Fruit fly (Drosophila melanogaster) whole organism, embryonic: ENCODE measurements around the gene CG10116.

ENCODE experiments used
- Adf1 ChIP-seq: fragments of 200-800 bp; sonication (Bioruptor generic); IDR thresholded peaks from 2 replicates; pipeline ENCODE4 v1.3.6; 2022; ENCODE audit warnings: missing biosample characterization, missing genetic modification characterization
- CG10267 ChIP-seq: fragments of 200-800 bp; sonication (Bioruptor generic); optimal IDR thresholded peaks from 2 replicates; lab custom pipeline; 2018; ENCODE audit warnings: missing biosample characterization, mild to moderate bottlenecking, missing genetic modification characterization, moderate library complexity
- CG10321 ChIP-seq: fragments of 200-800 bp; sonication (Bioruptor generic); IDR thresholded peaks from 2 replicates; pipeline ENCODE4 v1.3.6; 2022; ENCODE audit warnings: missing biosample characterization, missing genetic modification characterization
- CG11093 ChIP-seq: fragments of 200-800 bp; sonication (Bioruptor generic); IDR thresholded peaks from 3 replicates; pipeline ENCODE4 v1.3.6; 2022; ENCODE audit warnings: missing biosample characterization, missing genetic modification characterization
- CG12299 ChIP-seq: fragments of 200-800 bp; sonication (Bioruptor generic); optimal IDR thresholded peaks from 2 replicates; lab custom pipeline; 2018; ENCODE audit warnings: missing biosample characterization, mild to moderate bottlenecking, missing genetic modification characterization
- CG12659 ChIP-seq: fragments of 200-800 bp; sonication (Bioruptor generic); optimal IDR thresholded peaks from 3 replicates; lab custom pipeline; 2017; ENCODE audit warnings: mild to moderate bottlenecking, missing biosample characterization, missing genetic modification reagents, missing genetic modification characterization
- CG13296 ChIP-seq: fragments of 200-800 bp; sonication (Bioruptor generic); optimal IDR thresholded peaks from 3 replicates; lab custom pipeline; 2018; ENCODE audit warnings: missing biosample characterization, mild to moderate bottlenecking, missing genetic modification characterization
- CG13624 ChIP-seq: fragments of 200-800 bp; sonication (Bioruptor generic); optimal IDR thresholded peaks from 2 replicates; lab custom pipeline; 2016; ENCODE audit warnings: missing biosample characterization, missing genetic modification characterization
- CG14667 ChIP-seq: fragments of 200-800 bp; sonication (Bioruptor generic); IDR thresholded peaks from 2 replicates; pipeline ENCODE4 v1.3.6; 2022; ENCODE audit warnings: missing biosample characterization, missing genetic modification characterization
- CG16863 ChIP-seq: fragments of 200-800 bp; sonication (Bioruptor generic); optimal IDR thresholded peaks from 3 replicates; lab custom pipeline; 2016; ENCODE audit warnings: missing biosample characterization, missing genetic modification characterization
- CG4707 ChIP-seq: fragments of 200-800 bp; sonication (Bioruptor generic); optimal IDR thresholded peaks from 2 replicates; lab custom pipeline; 2018; ENCODE audit warnings: missing biosample characterization, mild to moderate bottlenecking, missing genetic modification characterization, moderate library complexity
- CG5245 ChIP-seq: fragments of 200-800 bp; sonication (Bioruptor generic); optimal IDR thresholded peaks from 3 replicates; lab custom pipeline; 2016; ENCODE audit warnings: missing biosample characterization, missing genetic modification characterization
- CG6683 ChIP-seq: fragments of 200-800 bp; sonication (Bioruptor generic); optimal IDR thresholded peaks from 2 replicates; lab custom pipeline; 2017; ENCODE audit warnings: missing biosample characterization, mild to moderate bottlenecking, missing genetic modification characterization, missing genetic modification reagents
- CG8281 ChIP-seq: fragments of 200-800 bp; sonication (Bioruptor generic); optimal IDR thresholded peaks from 2 replicates; lab custom pipeline; 2018; ENCODE audit warnings: missing biosample characterization, mild to moderate bottlenecking, missing genetic modification characterization, moderate library complexity
- CG9876 ChIP-seq: fragments of 200-800 bp; sonication (Bioruptor generic); optimal IDR thresholded peaks from 2 replicates; lab custom pipeline; 2016; ENCODE audit warnings: missing biosample characterization, missing genetic modification characterization
- D ChIP-seq, 2 experiments: fragments of 200-800 bp in 1 of 2; fragments of >200 bp in 1 of 2; sonication (Bioruptor generic) in 1 of 2; optimal IDR thresholded peaks; 2 replicates in 1 of 2; 3 replicates in 1 of 2; lab custom pipeline; 2017; ENCODE audit warnings: mild to moderate bottlenecking in 1 of 2, missing biosample characterization in 1 of 2, missing genetic modification characterization in 1 of 2, missing genetic modification reagents in 1 of 2
- Dbx ChIP-seq: fragments of 200-800 bp; sonication (Bioruptor generic); IDR thresholded peaks from 3 replicates; pipeline ENCODE4 v1.3.6; 2022; ENCODE audit warnings: missing biosample characterization, missing genetic modification characterization
- Deaf1 ChIP-seq: fragments of 200-800 bp; optimal IDR thresholded peaks from 3 replicates; lab custom pipeline; 2019; ENCODE audit warnings: missing biosample characterization, mild to moderate bottlenecking, missing genetic modification characterization, moderate library complexity
- Dek ChIP-seq: fragments of 200-800 bp; sonication (Bioruptor generic); optimal IDR thresholded peaks from 3 replicates; lab custom pipeline; 2019; ENCODE audit warnings: missing biosample characterization, mild to moderate bottlenecking, missing genetic modification characterization, moderate library complexity
- Hmx ChIP-seq: fragments of 200-800 bp; sonication (Bioruptor generic); optimal IDR thresholded peaks from 2 replicates; lab custom pipeline; 2016; ENCODE audit warnings: missing biosample characterization, missing genetic modification characterization
- Hr78 ChIP-seq, 2 experiments: fragments of 200-800 bp in 1 of 2; fragments of >200 bp in 1 of 2; sonication (Bioruptor generic) in 1 of 2; optimal IDR thresholded peaks; 2 replicates each; lab custom pipeline; 2017 to 2019; ENCODE audit warnings: missing biosample characterization in 2 of 2, missing genetic modification characterization in 2 of 2, mild to moderate bottlenecking in 1 of 2, moderate library complexity in 1 of 2
- MBD-R2 ChIP-seq: fragments of 200-800 bp; sonication (Bioruptor generic); IDR thresholded peaks from 2 replicates; pipeline ENCODE4 v1.3.6; 2022; ENCODE audit warnings: missing biosample characterization, missing genetic modification characterization
- NK7.1 ChIP-seq: fragments of 200-800 bp; sonication (Bioruptor generic); optimal IDR thresholded peaks from 3 replicates; lab custom pipeline; 2016; ENCODE audit warnings: missing biosample characterization, missing genetic modification characterization
- Nf-YC ChIP-seq: fragments of 200-800 bp; optimal IDR thresholded peaks from 3 replicates; lab custom pipeline; 2019; ENCODE audit warnings: missing biosample characterization, mild to moderate bottlenecking, missing genetic modification characterization, moderate library complexity
- Oaz ChIP-seq: fragments of 200-800 bp; sonication (Bioruptor generic); IDR thresholded peaks from 2 replicates; pipeline ENCODE4 v1.3.6; 2022; ENCODE audit warnings: missing biosample characterization, missing genetic modification characterization
- Poxn ChIP-seq: fragments of 200-800 bp; sonication (Bioruptor generic); IDR thresholded peaks from 2 replicates; pipeline ENCODE4 v1.3.6; 2022; ENCODE audit warnings: missing biosample characterization, missing genetic modification characterization
- Sox100B ChIP-seq: fragments of 200-800 bp; sonication (Bioruptor generic); optimal IDR thresholded peaks from 3 replicates; lab custom pipeline; 2018; ENCODE audit warnings: missing biosample characterization, mild to moderate bottlenecking, missing genetic modification characterization
- YL-1 ChIP-seq: fragments of 200-800 bp; sonication (Bioruptor generic); optimal IDR thresholded peaks from 3 replicates; lab custom pipeline; 2017; ENCODE audit warnings: missing biosample characterization, mild to moderate bottlenecking, missing genetic modification characterization
- ash1 ChIP-seq: fragments of 200-800 bp; sonication (Bioruptor generic); optimal IDR thresholded peaks from 2 replicates; lab custom pipeline; 2018; ENCODE audit warnings: missing biosample characterization, mild to moderate bottlenecking, missing genetic modification characterization
- dan ChIP-seq: fragments of 200-800 bp; sonication (Bioruptor generic); IDR thresholded peaks from 2 replicates; pipeline ENCODE4 v1.3.6; 2022; ENCODE audit warnings: missing biosample characterization, missing genetic modification characterization
- gsb ChIP-seq: fragments of 200-800 bp; sonication (Bioruptor generic); IDR thresholded peaks from 2 replicates; pipeline ENCODE4 v1.3.6; 2022; ENCODE audit warnings: missing biosample characterization, missing genetic modification characterization
- gsb-n ChIP-seq: fragments of 200-800 bp; sonication (Bioruptor generic); optimal IDR thresholded peaks from 3 replicates; lab custom pipeline; 2018; ENCODE audit warnings: missing biosample characterization, mild to moderate bottlenecking, missing genetic modification characterization
- ham ChIP-seq: fragments of 200-800 bp; sonication (Bioruptor generic); IDR thresholded peaks from 2 replicates; pipeline ENCODE4 v1.3.6; 2022; ENCODE audit warnings: missing biosample characterization, missing genetic modification characterization
- insv ChIP-seq, 2 experiments: fragments of 200-800 bp; sonication (Bioruptor generic); optimal IDR thresholded peaks; 3 replicates each; lab custom pipeline; 2016 to 2018; ENCODE audit warnings: missing biosample characterization in 2 of 2, missing genetic modification characterization in 2 of 2
- onecut ChIP-seq: fragments of 200-800 bp; sonication (Bioruptor generic); IDR thresholded peaks from 2 replicates; pipeline ENCODE4 v1.3.6; 2022; ENCODE audit warnings: missing biosample characterization, missing genetic modification characterization
- pfk ChIP-seq: fragments of 200-800 bp; sonication (Bioruptor generic); optimal IDR thresholded peaks from 2 replicates; lab custom pipeline; 2018; ENCODE audit warnings: missing biosample characterization, mild to moderate bottlenecking, missing genetic modification characterization, moderate library complexity
- phol ChIP-seq: fragments of 200-800 bp; sonication (Bioruptor generic); optimal IDR thresholded peaks from 3 replicates; lab custom pipeline; 2018; ENCODE audit warnings: missing biosample characterization, mild to moderate bottlenecking, missing genetic modification characterization, moderate library complexity
- sd ChIP-seq: fragments of 200-800 bp; sonication (Bioruptor generic); optimal IDR thresholded peaks from 3 replicates; lab custom pipeline; 2018; ENCODE audit warnings: missing biosample characterization, mild to moderate bottlenecking, missing genetic modification characterization, moderate library complexity
- sug ChIP-seq: fragments of 200-800 bp; optimal IDR thresholded peaks from 2 replicates; lab custom pipeline; 2019; ENCODE audit warnings: missing biosample characterization, mild to moderate bottlenecking, missing genetic modification characterization, moderate library complexity
- tup ChIP-seq: fragments of 200-800 bp; sonication (Bioruptor generic); optimal IDR thresholded peaks from 2 replicates; lab custom pipeline; 2016; ENCODE audit warnings: missing biosample characterization, mild to moderate bottlenecking, missing genetic modification characterization, moderate library complexity
- tx ChIP-seq: fragments of 200-800 bp; sonication (Bioruptor generic); optimal IDR thresholded peaks from 2 replicates; lab custom pipeline; 2016; ENCODE audit warnings: missing biosample characterization, missing genetic modification characterization
- unpg ChIP-seq: fragments of 200-800 bp; sonication (Bioruptor generic); optimal IDR thresholded peaks from 3 replicates; lab custom pipeline; 2018; ENCODE audit warnings: missing biosample characterization, mild to moderate bottlenecking, missing genetic modification characterization, moderate library complexity
- vfl ChIP-seq: fragments of 200-800 bp; sonication (Bioruptor generic); optimal IDR thresholded peaks from 2 replicates; lab custom pipeline; 2016; ENCODE audit warnings: missing biosample characterization, missing genetic modification characterization
- wek ChIP-seq: fragments of 200-800 bp; sonication (Bioruptor generic); optimal IDR thresholded peaks from 3 replicates; lab custom pipeline; 2018; ENCODE audit warnings: missing biosample characterization, mild to moderate bottlenecking, missing genetic modification characterization, moderate library complexity
- yki ChIP-seq: fragments of >200 bp; optimal IDR thresholded peaks from 3 replicates; lab custom pipeline; 2018
- zen2 ChIP-seq: fragments of 200-800 bp; sonication (Bioruptor generic); IDR thresholded peaks from 3 replicates; pipeline ENCODE4 v1.3.6; 2022; ENCODE audit warnings: missing biosample characterization, missing genetic modification characterization; ENCODE audit not compliant: partially characterized antibody
- zf30C ChIP-seq: fragments of 200-800 bp; sonication (Bioruptor generic); optimal IDR thresholded peaks from 3 replicates; lab custom pipeline; 2018; ENCODE audit warnings: missing biosample characterization, mild to moderate bottlenecking, missing genetic modification characterization
- zfh1 ChIP-seq: fragments of 200-800 bp; sonication (Bioruptor generic); IDR thresholded peaks from 3 replicates; pipeline ENCODE4 v1.3.6; 2022; ENCODE audit warnings: missing biosample characterization, missing genetic modification characterization

The CG10116 gene

DNA sequence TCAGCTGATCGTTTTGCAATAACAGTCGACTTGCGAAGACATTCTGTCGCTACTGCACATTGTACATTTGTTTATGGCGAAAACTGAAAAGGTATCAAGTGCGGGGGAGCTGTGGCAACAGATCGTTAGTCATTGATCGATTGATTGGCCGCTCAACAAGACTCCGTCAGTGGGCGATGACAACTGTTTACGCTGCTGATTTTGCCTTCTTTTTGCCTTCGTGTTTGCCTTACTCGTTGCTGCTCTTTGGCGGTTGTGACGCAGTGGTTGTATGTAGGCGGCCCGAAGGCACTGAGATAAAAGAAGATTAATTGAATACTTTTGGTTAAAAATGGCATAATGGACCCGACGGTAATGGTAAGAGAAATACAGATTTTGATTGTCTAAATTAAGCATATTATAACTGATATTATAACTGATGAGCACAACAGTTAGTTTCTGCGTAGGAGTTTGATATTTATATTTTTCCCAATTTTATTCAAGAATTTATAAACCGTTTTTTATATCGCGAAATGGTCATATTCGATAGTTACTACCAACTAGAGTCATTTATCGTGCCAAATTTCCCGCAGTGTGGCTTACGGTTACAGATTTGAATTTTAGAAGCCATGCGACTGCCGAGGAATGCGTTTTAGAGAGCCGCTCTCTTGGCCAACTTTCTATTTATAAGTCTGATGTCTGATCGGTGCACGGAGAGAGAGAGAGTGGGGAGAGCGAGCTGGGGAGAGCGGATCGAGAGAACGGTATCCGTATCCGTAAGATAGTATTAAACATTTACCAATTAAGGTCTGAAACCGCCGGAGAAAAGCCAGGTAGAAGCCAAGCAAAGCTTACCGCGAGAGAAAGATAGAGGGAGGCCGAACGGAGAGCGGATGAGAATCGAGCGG is 19.8 kb upstream of the CG10116 start (continued):
- TF ChIP-seq unpg (GFP tag; lab: Kevin White, UChicago) = peak; percentile 87
- TF ChIP-seq NK7.1 (GFP tag; lab: Kevin White, UChicago) = peak; percentile 39
- TF ChIP-seq tup (GFP tag; lab: Kevin White, UChicago) = peak; percentile 63
- peak; percentile 77 for TF ChIP-seq zfh1 (GFP tag; lab: Robert Waterston, UW)
- TF ChIP-seq tx (GFP tag; lab: Kevin White, UChicago) = peak; percentile 48
- TF ChIP-seq MBD-R2 (GFP tag; lab: Robert Waterston, UW) = peak; percentile 54
- TF ChIP-seq ham (GFP tag; lab: Robert Waterston, UW) = 0 out of 2 replicates have a peak, but pooled peaks have one; percentile 6
- TF ChIP-seq CG9876 (GFP tag; lab: Kevin White, UChicago) = no peak
- peak; percentile 69 for TF ChIP-seq onecut (GFP tag; lab: Robert Waterston, UW)
- TF ChIP-seq Oaz (GFP tag; lab: Robert Waterston, UW) = peak; percentile 55
- TF ChIP-seq Nf-YC = peak; percentile 74
- peak; percentile 23; the same call in 1 of the 2 replicates for TF ChIP-seq Adf1
- TF ChIP-seq wek (GFP tag; lab: Kevin White, UChicago) = peak; percentile 2
- no peak for TF ChIP-seq dan
- peak; percentile 77 for TF ChIP-seq sug
- peak; percentile 74 for TF ChIP-seq gsb
- TF ChIP-seq sd (tag; lab: Kevin White, UChicago) = peak; percentile 99
- TF ChIP-seq CG6683 (GFP tag; lab: Kevin White, UChicago) = peak; percentile 79
- peak; percentile 59 for TF ChIP-seq CG4707 (GFP tag; lab: Kevin White, UChicago)
- peak; percentile 74 for TF ChIP-seq Deaf1
- peak; percentile 51 for TF ChIP-seq vfl (GFP tag; lab: Kevin White, UChicago)
- TF ChIP-seq phol (tag; lab: Kevin White, UChicago) = peak; percentile 93
- TF ChIP-seq D (optimal IDR thresholded peaks at IDR 0.05; lab: Kevin White, UChicago) = no peak
- peak; percentile 92 for TF ChIP-seq D (GFP tag; optimal IDR thresholded peaks at IDR 0.05; lab: Kevin White, UChicago)
- peak; percentile 72 for TF ChIP-seq CG8281 (tag; lab: Kevin White, UChicago)
- no peak; the same call in 1 of the 2 replicates for TF ChIP-seq CG10321 (GFP tag; lab: Robert Waterston, UW)
- TF ChIP-seq CG13296 (GFP tag; lab: Kevin White, UChicago) = peak; percentile 87
- TF ChIP-seq gsb-n (tag; lab: Kevin White, UChicago) = peak; percentile 82
- peak; percentile 96 for TF ChIP-seq Sox100B (GFP tag; lab: Kevin White, UChicago)
- peak; percentile 73 for TF ChIP-seq Poxn (GFP tag; lab: Robert Waterston, UW)
- peak; percentile 78 for TF ChIP-seq CG5245
- TF ChIP-seq zen2 = peak; percentile 85
- TF ChIP-seq ash1 = no peak
- TF ChIP-seq Hr78 (GFP tag; optimal IDR thresholded peaks at IDR 0.05; lab: Kevin White, UChicago) = peak in 1 of 2 experiments; percentile 83
- TF ChIP-seq CG10267 (tag; lab: Kevin White, UChicago) = peak; percentile 84
- peak; percentile 99 for TF ChIP-seq yki (lab: Kevin White, UChicago)
- peak; percentile 53 for TF ChIP-seq CG12299 (tag; lab: Kevin White, UChicago)
- TF ChIP-seq Hmx (GFP tag; lab: Kevin White, UChicago) = peak; percentile 83
- TF ChIP-seq pfk = no peak
- peak; percentile 61 for TF ChIP-seq zf30C (GFP tag; lab: Kevin White, UChicago)
- TF ChIP-seq CG11093 (GFP tag; lab: Robert Waterston, UW) = peak; percentile 62; the same call in 2 of the 3 replicates
- peak; percentile 89 for TF ChIP-seq Dek (tag; lab: Kevin White, UChicago)
- TF ChIP-seq CG12659 (GFP tag; lab: Kevin White, UChicago) = peak; percentile 94
- TF ChIP-seq CG13624 (GFP tag; lab: Kevin White, UChicago) = peak; percentile 59
- peak; percentile 69 for TF ChIP-seq CG16863
- peak; percentile 72; the same call in 2 of the 3 replicates for TF ChIP-seq Dbx (GFP tag; lab: Robert Waterston, UW)
- peak; percentile 66 for TF ChIP-seq CG14667 (GFP tag; lab: Robert Waterston, UW)
- peak; percentile 62 for TF ChIP-seq YL-1 (GFP tag; lab: Kevin White, UChicago)
- TF ChIP-seq insv (GFP tag; optimal IDR thresholded peaks at IDR 0.05; lab: Kevin White, UChicago) = peak in 1 of 2 experiments; percentile 23
